Worm (Caenorhabditis elegans): ENCODE results near the gene hpo-40.

ce11 chrV:10227333-10227732 lies 14.6 kb downstream of the hpo-40 start, which contains the start of gene ttr-19:
- TF ChIP-seq aha-1 (tag; optimal IDR thresholded peaks at IDR 0.05) (no peak), F16B12.6 (tag; optimal IDR thresholded peaks at IDR 0.05) (no peak), tbx-2 (tag; optimal IDR thresholded peaks at IDR 0.05) (no peak), nhr-76 (tag; optimal IDR thresholded peaks at IDR 0.05) (no peak), ces-1 (GFP tag; optimal IDR thresholded peaks at IDR 0.05) (no peak), skn-1 (tag; optimal IDR thresholded peaks at IDR 0.05) (no peak), nhr-28 (tag; optimal IDR thresholded peaks at IDR 0.05) (no peak), efl-1 (optimal IDR thresholded peaks at IDR 0.05) (no peak), efl-1 (GFP tag; optimal IDR thresholded peaks at IDR 0.05 in 1 of 2) (no peak), C04F5.9 (tag; optimal IDR thresholded peaks at IDR 0.05) (no peak), nhr-237 (tag; optimal IDR thresholded peaks at IDR 0.05) (no peak), unc-62 (GFP tag; optimal IDR thresholded peaks at IDR 0.05) (no peak)
